Worm (Caenorhabditis elegans): ENCODE measurements around the gene Y17D7C.1.
"Not testable (repeated sequence)": the region's sequence is repeated elsewhere in the genome, so short reads cannot be mapped to it uniquely, and the experiment has no call there.

Y17D7C.1 gene

ce11 chrV:18753036-18753435 lies 46.7 kb downstream of the Y17D7C.1 start, which contains the start of gene F11D11.6:
F11D11.6 (minus strand) TSS chrV:18753136.
- no peak for TF ChIP-seq pha-4 (tag; optimal IDR thresholded peaks at IDR 0.05)
- no peak for TF ChIP-seq ceh-28 (tag; optimal IDR thresholded peaks at IDR 0.05)
- TF ChIP-seq elt-1 (tag; optimal IDR thresholded peaks at IDR 0.05): no peak
- TF ChIP-seq nhr-237 (tag; optimal IDR thresholded peaks at IDR 0.05): no peak
- no peak for TF ChIP-seq tbx-2 (tag; optimal IDR thresholded peaks at IDR 0.05)
- no peak for TF ChIP-seq ceh-82 (tag; optimal IDR thresholded peaks at IDR 0.05)
- TF ChIP-seq elt-3 (tag; optimal IDR thresholded peaks at IDR 0.05): no peak
- TF ChIP-seq unc-39 (tag; optimal IDR thresholded peaks at IDR 0.05): no peak
- no peak for TF ChIP-seq nhr-43 (tag; optimal IDR thresholded peaks at IDR 0.05; ENCODE audit: poor library complexity, severe bottlenecking)
- TF ChIP-seq fkh-10 (GFP tag; optimal IDR thresholded peaks at IDR 0.05): no peak
- TF ChIP-seq snpc-4 (tag; optimal IDR thresholded peaks at IDR 0.05): no peak
- TF ChIP-seq unc-62 (GFP tag; optimal IDR thresholded peaks at IDR 0.05): no peak
- no peak for TF ChIP-seq nhr-76 (tag; optimal IDR thresholded peaks at IDR 0.05)
- no peak for TF ChIP-seq nhr-67 (tag; optimal IDR thresholded peaks at IDR 0.05)

- not testable (repeated sequence) for TF ChIP-seq mml-1, lin-15B, nhr-28 (tag; optimal IDR thresholded peaks at IDR 0.05)
Measured at ce11 chrV:18754328-18754727, 48.0 kb downstream of the Y17D7C.1 start, which contains the start of gene clec-254. clec-254 (minus strand) TSS chrV:18754428.
